Fruit fly (Drosophila melanogaster) whole organism, embryonic: ENCODE measurements around the gene CG32161.
A peak's percentile ranks its signal among the peaks of the same experiment; 100 is the strongest.

Experiments used
- Abd-B ChIP-seq: fragments of 200-800 bp; sonication (Bioruptor generic); optimal IDR thresholded peaks from 2 replicates; lab custom pipeline; 2018; ENCODE audit warnings: missing biosample characterization, mild to moderate bottlenecking, missing genetic modification characterization, moderate library complexity
- Asciz ChIP-seq: fragments of 200-800 bp; sonication (Bioruptor generic); optimal IDR thresholded peaks from 2 replicates; lab custom pipeline; 2017; ENCODE audit warnings: missing biosample characterization, mild to moderate bottlenecking, missing genetic modification characterization, missing genetic modification reagents
- CG10267 ChIP-seq: fragments of 200-800 bp; sonication (Bioruptor generic); optimal IDR thresholded peaks from 2 replicates; lab custom pipeline; 2018; ENCODE audit warnings: missing biosample characterization, mild to moderate bottlenecking, missing genetic modification characterization, moderate library complexity
- CG11456 ChIP-seq: fragments of 200-800 bp; sonication (Bioruptor generic); IDR thresholded peaks from 3 replicates; pipeline ENCODE4 v1.3.6; 2022; ENCODE audit warnings: missing biosample characterization, missing genetic modification characterization
- CG11695 ChIP-seq: fragments of 200-800 bp; sonication (Bioruptor generic); IDR thresholded peaks from 3 replicates; pipeline ENCODE4 v1.3.6; 2022; ENCODE audit warnings: missing biosample characterization, missing genetic modification characterization
- CG14050 ChIP-seq: fragments of 200-800 bp; sonication (Bioruptor generic); IDR thresholded peaks from 3 replicates; pipeline ENCODE4 v1.3.6; 2022; ENCODE audit warnings: missing biosample characterization, missing genetic modification characterization
- CG15479 ChIP-seq: fragments of 200-800 bp; sonication (Bioruptor generic); optimal IDR thresholded peaks from 3 replicates; lab custom pipeline; 2019; ENCODE audit warnings: missing biosample characterization, mild to moderate bottlenecking, missing genetic modification characterization, moderate library complexity
- CG1602 ChIP-seq: fragments of 200-800 bp; sonication (Bioruptor generic); optimal IDR thresholded peaks from 3 replicates; lab custom pipeline; 2016; ENCODE audit warnings: missing biosample characterization, missing genetic modification characterization
- CG16815 ChIP-seq: fragments of 200-800 bp; sonication (Bioruptor generic); optimal IDR thresholded peaks from 3 replicates; lab custom pipeline; 2017; ENCODE audit warnings: missing biosample characterization, mild to moderate bottlenecking, missing genetic modification characterization
- CG17385 ChIP-seq: fragments of 200-800 bp; sonication (Bioruptor generic); optimal IDR thresholded peaks from 3 replicates; lab custom pipeline; 2018; ENCODE audit warnings: missing biosample characterization, mild to moderate bottlenecking, missing genetic modification characterization
- CG17829 ChIP-seq: fragments of 200-800 bp; optimal IDR thresholded peaks from 2 replicates; lab custom pipeline; 2019; ENCODE audit warnings: missing biosample characterization, mild to moderate bottlenecking, missing genetic modification characterization, moderate library complexity
- CG2712 ChIP-seq: fragments of 200-800 bp; optimal IDR thresholded peaks from 3 replicates; lab custom pipeline; 2019; ENCODE audit warnings: missing biosample characterization, mild to moderate bottlenecking, missing genetic modification characterization, moderate library complexity
- CG31224 ChIP-seq: fragments of 200-800 bp; sonication (Bioruptor generic); IDR thresholded peaks from 2 replicates; pipeline ENCODE4 v1.3.6; 2022; ENCODE audit warnings: missing biosample characterization, missing genetic modification characterization
- CG3995 ChIP-seq: fragments of 200-800 bp; sonication (Bioruptor generic); optimal IDR thresholded peaks from 3 replicates; lab custom pipeline; 2016; ENCODE audit warnings: missing biosample characterization, missing genetic modification characterization
- CG4424 ChIP-seq: fragments of 200-800 bp; sonication (Bioruptor generic); optimal IDR thresholded peaks from 3 replicates; lab custom pipeline; 2016; ENCODE audit warnings: missing biosample characterization, missing genetic modification characterization
- CG4617 ChIP-seq: fragments of 200-800 bp; sonication (Bioruptor generic); optimal IDR thresholded peaks from 3 replicates; lab custom pipeline; 2016; ENCODE audit warnings: missing biosample characterization, missing genetic modification characterization, borderline replicate concordance
- CG6175 ChIP-seq: fragments of 200-800 bp; sonication (Bioruptor generic); IDR thresholded peaks from 3 replicates; pipeline ENCODE4 v1.3.6; 2022; ENCODE audit warnings: missing biosample characterization, missing genetic modification characterization
- CG7271 ChIP-seq: fragments of 200-800 bp; sonication (Bioruptor generic); optimal IDR thresholded peaks from 2 replicates; lab custom pipeline; 2018; ENCODE audit warnings: missing biosample characterization, mild to moderate bottlenecking, missing genetic modification characterization, moderate library complexity
- CG8089 ChIP-seq: fragments of 200-800 bp; sonication (Bioruptor generic); optimal IDR thresholded peaks from 3 replicates; lab custom pipeline; 2016; ENCODE audit warnings: missing biosample characterization, missing genetic modification characterization
- CG8281 ChIP-seq: fragments of 200-800 bp; sonication (Bioruptor generic); optimal IDR thresholded peaks from 2 replicates; lab custom pipeline; 2018; ENCODE audit warnings: missing biosample characterization, mild to moderate bottlenecking, missing genetic modification characterization, moderate library complexity
- CoRest ChIP-seq: fragments of 200-800 bp; sonication (Bioruptor generic); optimal IDR thresholded peaks from 3 replicates; lab custom pipeline; 2018; ENCODE audit warnings: missing biosample characterization, mild to moderate bottlenecking, missing genetic modification characterization, moderate library complexity
- Fer3 ChIP-seq: fragments of 200-800 bp; sonication (Bioruptor generic); optimal IDR thresholded peaks from 2 replicates; lab custom pipeline; 2018; ENCODE audit warnings: missing biosample characterization, mild to moderate bottlenecking, missing genetic modification characterization, moderate library complexity
- Max ChIP-seq: fragments of 200-800 bp; sonication (Bioruptor generic); optimal IDR thresholded peaks from 2 replicates; lab custom pipeline; 2016; ENCODE audit warnings: missing biosample characterization, mild to moderate bottlenecking, missing genetic modification characterization
- Med ChIP-seq: fragments of 200-800 bp; sonication (Bioruptor generic); peaks from one replicate; lab custom pipeline; 2016; ENCODE audit warnings: missing biosample characterization, missing genetic modification characterization, mild to moderate bottlenecking, inconsistent platforms, moderate library complexity
- Nf-YA ChIP-seq: fragments of 200-800 bp; sonication (Bioruptor generic); IDR thresholded peaks from 2 replicates; pipeline ENCODE4 v1.3.6; 2022; ENCODE audit warnings: missing biosample characterization, missing genetic modification characterization
- Sox100B ChIP-seq: fragments of 200-800 bp; sonication (Bioruptor generic); optimal IDR thresholded peaks from 3 replicates; lab custom pipeline; 2018; ENCODE audit warnings: missing biosample characterization, mild to moderate bottlenecking, missing genetic modification characterization
- Sry-δ ChIP-seq: fragments of 200-800 bp; sonication (Bioruptor generic); optimal IDR thresholded peaks from 2 replicates; lab custom pipeline; 2016; ENCODE audit warnings: missing biosample characterization, missing genetic modification characterization
- Stat92E ChIP-seq, 3 experiments: fragments of >200 bp in 2 of 3; fragments of 200-800 bp in 1 of 3; sonication (Bioruptor generic) in 1 of 3; optimal IDR thresholded peaks; 2 replicates each; lab custom pipeline; 2017 to 2019; ENCODE audit warnings: missing biosample characterization in 3 of 3, missing genetic modification characterization in 3 of 3, mild to moderate bottlenecking in 1 of 3, moderate library complexity in 1 of 3
- ato ChIP-seq: fragments of 200-800 bp; sonication (Bioruptor generic); IDR thresholded peaks from 2 replicates; pipeline ENCODE4 v1.3.6; 2022; ENCODE audit warnings: missing biosample characterization, missing genetic modification characterization; ENCODE audit not compliant: partially characterized antibody
- cas ChIP-seq: fragments of 200-800 bp; sonication (Bioruptor generic); IDR thresholded peaks from 2 replicates; pipeline ENCODE4 v1.3.6; 2022; ENCODE audit warnings: missing biosample characterization, missing genetic modification characterization
- chinmo ChIP-seq: fragments of 200-800 bp; sonication (Bioruptor generic); IDR thresholded peaks from 4 replicates; pipeline ENCODE4 v1.3.6; 2022; ENCODE audit warnings: missing biosample characterization, missing genetic modification characterization; ENCODE audit not compliant: partially characterized antibody
- chm ChIP-seq: fragments of 200-800 bp; sonication (Bioruptor generic); IDR thresholded peaks from 2 replicates; pipeline ENCODE4 v1.3.6; 2022; ENCODE audit warnings: missing biosample characterization, missing genetic modification characterization
- fd96Cb ChIP-seq: fragments of 200-800 bp; sonication (Bioruptor generic); optimal IDR thresholded peaks from 2 replicates; lab custom pipeline; 2018; ENCODE audit warnings: missing biosample characterization, mild to moderate bottlenecking, missing genetic modification characterization, moderate library complexity
- gce ChIP-seq: fragments of 200-800 bp; sonication (Bioruptor generic); IDR thresholded peaks from 3 replicates; pipeline ENCODE4 v1.3.6; 2022; ENCODE audit warnings: missing biosample characterization, missing genetic modification characterization
- gcm2 ChIP-seq: fragments of 200-800 bp; sonication (Bioruptor generic); optimal IDR thresholded peaks from 2 replicates; lab custom pipeline; 2016; ENCODE audit warnings: missing biosample characterization, missing genetic modification characterization
- grn ChIP-seq: fragments of 200-800 bp; sonication (Bioruptor generic); optimal IDR thresholded peaks from 3 replicates; lab custom pipeline; 2017; ENCODE audit warnings: missing biosample characterization, missing genetic modification characterization
- gsb ChIP-seq: fragments of 200-800 bp; sonication (Bioruptor generic); IDR thresholded peaks from 2 replicates; pipeline ENCODE4 v1.3.6; 2022; ENCODE audit warnings: missing biosample characterization, missing genetic modification characterization
- gt ChIP-seq: fragments of 200-800 bp; sonication (Bioruptor generic); IDR thresholded peaks from 2 replicates; pipeline ENCODE4 v1.3.6; 2022; ENCODE audit warnings: missing biosample characterization, missing genetic modification characterization
- mld ChIP-seq: fragments of 200-800 bp; sonication (Bioruptor generic); IDR thresholded peaks from 3 replicates; pipeline ENCODE4 v1.3.6; 2022; ENCODE audit warnings: missing biosample characterization, missing genetic modification characterization; ENCODE audit not compliant: partially characterized antibody
- so ChIP-seq: fragments of 200-800 bp; sonication (Bioruptor generic); IDR thresholded peaks from 3 replicates; pipeline ENCODE4 v1.3.6; 2022; ENCODE audit warnings: missing biosample characterization, missing genetic modification characterization
- tio ChIP-seq: fragments of 200-800 bp; sonication (Bioruptor generic); optimal IDR thresholded peaks from 2 replicates; lab custom pipeline; 2017; ENCODE audit warnings: missing biosample characterization, missing genetic modification characterization, inconsistent platforms
- toy ChIP-seq: fragments of 200-800 bp; sonication (Bioruptor generic); IDR thresholded peaks from 2 replicates; pipeline ENCODE4 v1.3.6; 2022; ENCODE audit warnings: missing biosample characterization, missing genetic modification characterization
- tx ChIP-seq: fragments of 200-800 bp; sonication (Bioruptor generic); optimal IDR thresholded peaks from 2 replicates; lab custom pipeline; 2016; ENCODE audit warnings: missing biosample characterization, missing genetic modification characterization
- vfl ChIP-seq: fragments of 200-800 bp; sonication (Bioruptor generic); optimal IDR thresholded peaks from 2 replicates; lab custom pipeline; 2016; ENCODE audit warnings: missing biosample characterization, missing genetic modification characterization
- zfh1 ChIP-seq: fragments of 200-800 bp; sonication (Bioruptor generic); IDR thresholded peaks from 3 replicates; pipeline ENCODE4 v1.3.6; 2022; ENCODE audit warnings: missing biosample characterization, missing genetic modification characterization
- zfh2 ChIP-seq: fragments of 200-800 bp; sonication (Bioruptor generic); optimal IDR thresholded peaks from 2 replicates; lab custom pipeline; 2016; ENCODE audit warnings: missing biosample characterization, missing genetic modification characterization

The CG32161 gene

dm6 chr3L:16844920-16845573, 980 bp upstream of the CG32161 start, which contains the start of the genes kud and Zcchc7 (continued):
- TF ChIP-seq CG10267 (tag; lab: Kevin White, UChicago) (peak; percentile 69), gt (GFP tag; lab: Robert Waterston, UW) (no peak), CG8281 (tag; lab: Kevin White, UChicago) (no peak), tio (GFP tag; lab: Kevin White, UChicago) (no peak), fd96Cb (peak; percentile 26), Max (peak; percentile 57), CG17829 (peak; percentile 76), Stat92E (GFP tag; optimal IDR thresholded peaks at IDR 0.05; lab: Kevin White, UChicago) (no peak), CG11456 (GFP tag; lab: Robert Waterston, UW) (no peak), grn (GFP tag; lab: Kevin White, UChicago) (no peak), Sox100B (GFP tag; lab: Kevin White, UChicago) (no peak), CG16815 (no peak), so (GFP tag; lab: Robert Waterston, UW) (no peak), CG3995 (GFP tag; lab: Kevin White, UChicago) (peak; percentile 37), zfh2 (GFP tag; lab: Kevin White, UChicago) (peak; percentile 74), CG8089 (GFP tag; lab: Kevin White, UChicago) (no peak), CG4617 (peak; percentile 37), tx (peak; percentile 43), Asciz (peak; percentile 41), CG7271 (no peak), gcm2 (GFP tag; lab: Kevin White, UChicago) (peak; percentile 21), Abd-B (peak; percentile 47), zfh1 (GFP tag; lab: Robert Waterston, UW) (no peak), ato (0 out of 2 replicates have a peak, but pooled peaks have one; percentile 10), chm (GFP tag; lab: Robert Waterston, UW) (no peak), mld (no peak), Med (GFP tag; lab: Kevin White, UChicago) (peak; percentile 87), CG17385 (GFP tag; lab: Kevin White, UChicago) (peak; percentile 59), Sry-δ (peak; percentile 88), cas (GFP tag; lab: Robert Waterston, UW) (no peak), CG14050 (no peak), vfl (GFP tag; lab: Kevin White, UChicago) (peak; percentile 36), CoRest (peak; percentile 85), CG11695 (GFP tag; lab: Robert Waterston, UW) (no peak), CG1602 (GFP tag; lab: Kevin White, UChicago) (peak; percentile 40), CG6175 (GFP tag; lab: Robert Waterston, UW) (no peak), CG2712 (tag; lab: Kevin White, UChicago) (peak; percentile 71)

- TF ChIP-seq CG4424 (GFP tag; lab: Kevin White, UChicago) (no peak), CG15479 (no peak), Fer3 (tag; lab: Kevin White, UChicago) (no peak), Nf-YA (GFP tag; lab: Robert Waterston, UW) (no peak), CG31224 (no peak), gce (GFP tag; lab: Robert Waterston, UW) (no peak), toy (GFP tag; lab: Robert Waterston, UW) (no peak), gsb (GFP tag; lab: Robert Waterston, UW) (0 out of 2 replicates have a peak, but pooled peaks have one; percentile 15), chinmo (no peak)
- TF ChIP-seq, all 482 proteins: peak for 1
These were observed 5.5 kb downstream of the CG32161 start for dm6 chr3L:16851566-16851965.
